Fruit fly (Drosophila melanogaster) whole organism, adult: ENCODE measurements around the gene CG9281.

Experiments used
- CG12768 ChIP-seq: fragments of 200-800 bp; sonication (Bioruptor generic); optimal IDR thresholded peaks from 2 replicates; lab custom pipeline; 2017; ENCODE audit warnings: missing biosample characterization, missing genetic modification characterization, mild to moderate bottlenecking, moderate library complexity, missing genetic modification reagents
- CG7045 ChIP-seq: fragments of 200-800 bp; sonication (Bioruptor generic); optimal IDR thresholded peaks from 2 replicates; lab custom pipeline; 2017; ENCODE audit warnings: missing biosample characterization, mild to moderate bottlenecking, missing genetic modification characterization
- CG7101 ChIP-seq: fragments of 200-800 bp; sonication (Bioruptor generic); optimal IDR thresholded peaks from 2 replicates; lab custom pipeline; 2018; ENCODE audit warnings: missing biosample characterization, mild to moderate bottlenecking, missing genetic modification characterization, moderate library complexity
- Crg-1 ChIP-seq: fragments of 200-800 bp; sonication (Bioruptor generic); optimal IDR thresholded peaks from 2 replicates; lab custom pipeline; 2016; ENCODE audit warnings: missing biosample characterization, missing genetic modification characterization
- Mnt ChIP-seq: fragments of 200-800 bp; sonication (Bioruptor generic); optimal IDR thresholded peaks from 2 replicates; lab custom pipeline; 2016; ENCODE audit warnings: missing biosample characterization, mild to moderate bottlenecking, missing genetic modification characterization
- bab1 ChIP-seq: fragments of 200-800 bp; sonication (Bioruptor generic); optimal IDR thresholded peaks from 3 replicates; lab custom pipeline; 2019; ENCODE audit warnings: missing biosample characterization, mild to moderate bottlenecking, missing genetic modification characterization, moderate library complexity
- kay ChIP-seq: fragments of 200-800 bp; sonication (Bioruptor generic); peaks from one replicate; lab custom pipeline; 2016; ENCODE audit warnings: missing biosample characterization, missing genetic modification characterization, borderline replicate concordance
- tj ChIP-seq: fragments of 200-800 bp; sonication (Bioruptor generic); optimal IDR thresholded peaks from 3 replicates; lab custom pipeline; 2017; ENCODE audit warnings: missing biosample characterization, mild to moderate bottlenecking, missing genetic modification characterization, moderate library complexity

DNA sequence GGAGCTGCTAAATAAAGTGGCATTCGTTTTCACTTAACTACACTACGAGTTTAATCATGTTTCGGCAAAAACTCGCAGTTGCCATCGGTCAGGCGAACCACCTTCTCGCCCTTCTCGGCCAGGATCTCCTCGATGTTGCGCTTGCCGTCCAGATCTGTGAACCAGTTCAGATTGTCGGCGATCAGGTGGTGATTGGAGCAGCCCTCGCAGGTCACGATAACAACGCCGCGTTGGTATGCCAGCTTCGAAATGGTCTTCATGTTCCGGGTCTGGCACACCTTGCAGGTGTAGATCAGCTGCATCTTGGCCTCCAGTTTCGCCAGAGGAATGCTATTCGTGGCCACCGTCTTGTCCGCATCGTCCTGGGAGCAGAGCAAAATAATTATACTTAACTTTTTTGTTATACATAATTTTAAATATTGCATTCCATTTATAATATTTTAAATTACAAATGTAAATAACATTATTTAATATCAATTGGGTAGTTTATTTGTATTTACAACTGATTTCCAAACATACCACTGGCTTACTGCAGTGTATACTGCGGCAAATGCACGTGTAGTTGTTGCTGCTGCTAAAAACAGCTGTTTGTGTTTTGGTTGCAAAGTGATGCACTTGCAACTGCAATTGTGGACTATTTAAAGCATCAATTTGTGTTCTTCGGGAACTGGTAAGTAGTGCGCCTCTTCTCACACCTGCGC lies 23.0 kb upstream of the CG9281 start:
- peak; percentile 73 for TF ChIP-seq Mnt (GFP tag; lab: Kevin White, UChicago)
- TF ChIP-seq CG12768 (GFP tag; lab: Kevin White, UChicago): no peak
- no peak for TF ChIP-seq Crg-1 (GFP tag; lab: Kevin White, UChicago)
- TF ChIP-seq kay (GFP tag; lab: Kevin White, UChicago): no peak
- no peak for TF ChIP-seq bab1 (GFP tag; lab: Kevin White, UChicago)
- TF ChIP-seq CG7101 (tag; lab: Kevin White, UChicago): peak; percentile 42
- TF ChIP-seq tj (GFP tag; lab: Kevin White, UChicago): no peak
- no peak for TF ChIP-seq CG7045 (GFP tag; lab: Kevin White, UChicago)
